Worm (Caenorhabditis elegans) whole organism, midembryonic: ENCODE data around the gene ZK757.1.

ENCODE experiments used
- T22C8.4 ChIP-seq: fragments of 200-800 bp; sonication (Bioruptor generic); IDR thresholded peaks from 2 replicates; pipeline ENCODE4 v1.3.6; 2022; ENCODE audit warnings: missing genetic modification characterization, missing compliant biosample characterization
- cog-1 ChIP-seq: sonication (generic microtip); optimal IDR thresholded peaks from 2 replicates; lab custom pipeline; 2016; ENCODE audit warnings: missing genetic modification characterization, missing compliant biosample characterization
- flt-1 ChIP-seq: fragments of 200-800 bp; sonication (Bioruptor generic); IDR thresholded peaks from 2 replicates; pipeline ENCODE4 v1.3.6; 2022; ENCODE audit warnings: missing genetic modification characterization, missing compliant biosample characterization
- klf-2 ChIP-seq: fragments of 200-800 bp; sonication (Bioruptor generic); conservative IDR thresholded peaks from 2 replicates; pipeline ENCODE4 v1.3.6; 2022; ENCODE audit warnings: missing genetic modification reagents, missing genetic modification characterization, missing compliant biosample characterization
- med-1 ChIP-seq: sonication (generic microtip); optimal IDR thresholded peaks from 2 replicates; lab custom pipeline; 2017; ENCODE audit warnings: missing genetic modification characterization, mild to moderate bottlenecking, missing compliant biosample characterization, antibody characterized with exemption, missing genetic modification reagents; ENCODE audit not compliant: insufficient read depth
- ref-1 ChIP-seq: fragments of 200-800 bp; sonication (Bioruptor generic); conservative IDR thresholded peaks from 2 replicates; pipeline ENCODE4 v1.3.6; 2022; ENCODE audit warnings: missing genetic modification reagents, missing genetic modification characterization, missing compliant biosample characterization
- tab-1 ChIP-seq: fragments of 200-800 bp; sonication (Bioruptor generic); IDR thresholded peaks from 2 replicates; pipeline ENCODE4 v1.3.6; 2022; ENCODE audit warnings: missing genetic modification characterization, missing compliant biosample characterization
- ztf-23 ChIP-seq: fragments of 200-800 bp; sonication (Bioruptor generic); IDR thresholded peaks from 2 replicates; pipeline ENCODE4 v1.3.6; 2022; ENCODE audit warnings: missing genetic modification reagents, missing genetic modification characterization, missing compliant biosample characterization
- ztf-29 ChIP-seq: fragments of 200-800 bp; sonication (Bioruptor generic); IDR thresholded peaks from 2 replicates; pipeline ENCODE4 v1.3.6; 2022; ENCODE audit warnings: missing genetic modification reagents, missing genetic modification characterization, missing compliant biosample characterization

DNA sequence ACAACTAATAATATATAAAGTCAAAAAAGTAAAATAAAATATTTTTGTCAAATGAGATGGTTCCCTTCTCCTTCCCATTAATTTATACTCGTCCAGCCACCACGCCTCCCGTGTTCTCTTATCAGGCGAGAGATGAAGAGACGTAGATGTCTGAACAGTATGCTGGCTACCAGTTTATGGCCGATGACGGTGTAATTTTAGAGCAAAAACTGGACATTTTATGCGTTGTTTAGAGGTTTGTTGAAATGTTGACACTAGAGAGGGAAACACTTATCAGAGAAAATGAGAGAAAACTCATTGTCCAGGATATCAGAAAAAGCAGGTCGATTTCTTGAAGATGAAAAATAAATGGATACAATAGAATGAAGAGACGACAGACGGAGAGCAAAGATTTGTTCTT is 13.8 kb downstream of the ZK757.1 start:
- TF ChIP-seq tab-1, result no peak
- no peak for TF ChIP-seq T22C8.4 (GFP tag; lab: Robert Waterston, UW)
- no peak for TF ChIP-seq med-1 (GFP tag; lab: Kevin White, UChicago)
- no peak for TF ChIP-seq flt-1 (GFP tag; lab: Robert Waterston, UW)
- TF ChIP-seq ref-1 (GFP tag; lab: Robert Waterston, UW), result no peak
- TF ChIP-seq ztf-29, result no peak
- no peak for TF ChIP-seq cog-1 (tag; lab: Kevin White, UChicago)
- no peak for TF ChIP-seq ztf-23 (GFP tag; lab: Robert Waterston, UW)
- no peak for TF ChIP-seq klf-2 (GFP tag; lab: Robert Waterston, UW)
